Worm (Caenorhabditis elegans): ENCODE results near the gene msp-51.

DNA sequence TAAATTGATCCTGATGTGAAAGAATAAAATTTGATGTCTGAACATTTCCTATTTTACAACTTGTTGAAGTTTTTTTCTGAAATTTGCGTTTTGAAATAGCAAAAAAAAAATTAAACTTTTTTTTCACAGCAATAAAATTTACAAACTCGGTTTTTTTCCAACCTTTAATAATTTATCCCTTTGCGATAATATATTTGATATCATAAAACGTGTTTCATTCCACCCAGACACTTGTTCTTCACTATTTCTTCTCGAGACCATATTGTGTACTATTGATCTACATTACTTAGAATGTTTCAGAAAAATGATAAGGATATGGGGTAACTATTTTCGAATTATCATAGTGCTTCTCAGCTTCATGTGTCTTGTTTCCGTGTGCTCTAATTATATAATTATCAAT, 31.0 kb upstream of the msp-51 start, which contains the start of gene Y4C6B.4:
- TF ChIP-seq him-1 (tag; optimal IDR thresholded peaks at IDR 0.05) (no peak), W03F9.2 (tag; optimal IDR thresholded peaks at IDR 0.05) (no peak)
